Worm (Caenorhabditis elegans): Measurements from ENCODE around the gene degl-2.

Gene degl-2

DNA sequence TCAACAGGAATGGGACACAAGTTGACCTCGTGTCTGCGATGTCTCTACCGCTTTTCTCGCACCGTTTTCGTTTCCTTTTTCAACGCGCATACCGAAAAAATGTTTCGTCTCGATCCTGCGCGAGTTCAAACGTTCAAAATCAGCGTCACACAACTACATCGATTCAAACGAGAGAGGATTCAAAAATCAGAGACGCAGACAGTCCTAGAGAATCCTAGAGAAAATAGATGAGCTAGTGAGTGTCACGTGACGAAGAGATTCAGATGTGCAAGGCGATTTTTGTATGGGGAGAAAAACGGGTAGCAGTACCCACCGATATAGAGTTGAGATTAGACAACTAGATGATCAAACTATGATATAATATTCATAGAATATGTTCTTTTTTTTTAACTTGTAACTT lies 26.7 kb downstream of the degl-2 start (continued):
- TF ChIP-seq sma-3 (GFP tag; optimal IDR thresholded peaks at IDR 0.05), result peak; percentile 70
- TF ChIP-seq dmd-4 (tag; optimal IDR thresholded peaks at IDR 0.05), result no peak
- TF ChIP-seq ztf-4 (tag; optimal IDR thresholded peaks at IDR 0.05), result no peak
- no peak for TF ChIP-seq nhr-12 (tag; optimal IDR thresholded peaks at IDR 0.05)
- no peak for TF ChIP-seq ztf-11 (tag; optimal IDR thresholded peaks at IDR 0.05)
- TF ChIP-seq C34F6.9 (tag; optimal IDR thresholded peaks at IDR 0.05), result no peak
- peak; percentile 26 for TF ChIP-seq lin-13 (GFP tag; optimal IDR thresholded peaks at IDR 0.05)
- TF ChIP-seq ztf-1 (GFP tag; conservative IDR thresholded peaks at IDR 0.05), result no peak
- peak; percentile 68 for TF ChIP-seq gmeb-1 (tag; optimal IDR thresholded peaks at IDR 0.05)
- TF ChIP-seq blmp-1 (tag; optimal IDR thresholded peaks at IDR 0.05; ENCODE audit: insufficient read depth), result peak; percentile 61
- no peak for TF ChIP-seq nhr-11 (tag; optimal IDR thresholded peaks at IDR 0.05)
- peak; percentile 30 for TF ChIP-seq crh-2 (tag; optimal IDR thresholded peaks at IDR 0.05)
- no peak for TF ChIP-seq Y55F3AM.14 (GFP tag; optimal IDR thresholded peaks at IDR 0.05)
- TF ChIP-seq R02D3.7 (tag; optimal IDR thresholded peaks at IDR 0.05), result no peak
- TF ChIP-seq mab-5 (tag; optimal IDR thresholded peaks at IDR 0.05), result no peak
- no peak for TF ChIP-seq peb-1 (tag; optimal IDR thresholded peaks at IDR 0.05)
- no peak for TF ChIP-seq nhr-77 (tag; optimal IDR thresholded peaks at IDR 0.05)
- no peak for TF ChIP-seq nhr-10 (tag; optimal IDR thresholded peaks at IDR 0.05)
- no peak for TF ChIP-seq elt-3 (tag; optimal IDR thresholded peaks at IDR 0.05)

DNA sequence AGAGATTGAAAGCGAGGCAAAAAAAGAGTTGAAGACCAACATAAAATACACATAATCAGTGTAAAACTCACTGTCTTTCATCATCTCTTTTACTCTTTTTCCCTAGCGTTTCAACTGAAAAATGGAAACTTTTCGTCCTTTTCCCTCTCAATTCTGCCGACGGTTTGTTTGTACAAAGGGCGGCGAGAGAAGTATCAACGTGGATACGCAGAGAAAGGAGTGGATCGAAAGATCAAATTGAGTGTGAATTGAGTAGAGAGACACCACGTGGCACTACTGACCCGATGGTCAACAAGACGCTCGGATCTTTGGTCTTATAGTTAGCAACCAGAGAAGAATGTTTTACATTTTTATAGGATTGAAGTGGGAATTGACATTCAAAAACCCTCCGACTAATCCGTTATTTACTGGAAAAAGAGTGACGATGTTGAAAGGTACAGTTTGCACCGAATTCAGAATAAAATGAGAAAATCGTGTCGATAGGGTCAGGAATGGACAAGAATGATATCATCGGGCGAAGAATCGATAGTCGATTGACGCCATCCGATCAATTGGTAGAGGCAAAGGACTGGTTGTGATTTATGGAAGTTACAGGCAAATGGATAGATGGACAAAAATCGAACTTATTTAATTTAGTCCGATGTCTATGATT lies 27.8 kb downstream of the degl-2 start:
- TF ChIP-seq nhr-23 (tag; optimal IDR thresholded peaks at IDR 0.05) (no peak), egl-27 (tag; optimal IDR thresholded peaks at IDR 0.05) (peak; percentile 37), snpc-4 (tag; optimal IDR thresholded peaks at IDR 0.05) (no peak), lsy-2 (tag; optimal IDR thresholded peaks at IDR 0.05) (peak in 1 of 2 experiments; percentile 53), unc-62 (GFP tag; optimal IDR thresholded peaks at IDR 0.05) (no peak), aly-2 (tag; optimal IDR thresholded peaks at IDR 0.05) (no peak), nhr-6 (tag; optimal IDR thresholded peaks at IDR 0.05) (peak; percentile 49), ztf-4 (tag; optimal IDR thresholded peaks at IDR 0.05) (peak; percentile 45), ztf-1 (GFP tag; conservative IDR thresholded peaks at IDR 0.05) (no peak), nhr-25 (tag; optimal IDR thresholded peaks at IDR 0.05) (peak; percentile 79), blmp-1 (tag; optimal IDR thresholded peaks at IDR 0.05; ENCODE audit: insufficient read depth) (peak; percentile 49), lin-13 (GFP tag; optimal IDR thresholded peaks at IDR 0.05) (peak; percentile 24), peb-1 (tag; optimal IDR thresholded peaks at IDR 0.05) (no peak), fos-1 (tag; optimal IDR thresholded peaks at IDR 0.05) (peak; percentile 58), unc-39 (tag; optimal IDR thresholded peaks at IDR 0.05) (no peak), lin-11 (tag; optimal IDR thresholded peaks at IDR 0.05) (no peak), sma-9 (GFP tag; optimal IDR thresholded peaks at IDR 0.05) (peak; percentile 97), sma-9 (tag; optimal IDR thresholded peaks at IDR 0.05) (no peak), sem-4 (tag; optimal IDR thresholded peaks at IDR 0.05) (peak; percentile 24), C34F6.9 (tag; optimal IDR thresholded peaks at IDR 0.05) (peak; percentile 4), crh-2 (tag; optimal IDR thresholded peaks at IDR 0.05) (peak; percentile 94), sma-3 (GFP tag; optimal IDR thresholded peaks at IDR 0.05) (peak; percentile 52), ztf-11 (tag; optimal IDR thresholded peaks at IDR 0.05) (no peak), F13H6.1 (tag; optimal IDR thresholded peaks at IDR 0.05) (peak; percentile 92), nhr-10 (tag; optimal IDR thresholded peaks at IDR 0.05) (no peak), gmeb-1 (tag; optimal IDR thresholded peaks at IDR 0.05) (peak; percentile 45), Y55F3AM.14 (GFP tag; optimal IDR thresholded peaks at IDR 0.05) (no peak), mdl-1 (tag; optimal IDR thresholded peaks at IDR 0.05) (peak; percentile 50 to 75), nhr-129 (tag; optimal IDR thresholded peaks at IDR 0.05) (peak; percentile 89), lin-39 (tag; optimal IDR thresholded peaks at IDR 0.05) (no peak)

DNA sequence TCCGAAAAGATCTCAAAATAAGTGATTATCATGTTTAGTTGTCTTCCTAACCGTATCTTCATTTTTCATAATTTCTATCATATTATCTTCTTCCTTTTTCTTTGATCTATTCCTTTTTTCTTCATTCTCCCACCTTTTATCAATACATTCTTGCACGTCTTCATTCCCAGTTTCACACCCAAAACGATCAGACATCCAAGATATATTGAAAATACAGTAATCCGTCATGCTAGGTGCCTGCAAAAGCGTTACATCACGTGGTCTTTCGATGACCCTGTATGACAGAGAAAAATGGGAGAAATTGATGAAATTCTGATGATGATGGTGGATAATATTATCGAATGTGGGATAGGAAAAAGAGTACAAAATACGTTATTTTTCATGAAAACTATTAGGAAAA lies 29.1 kb downstream of the degl-2 start:
- peak in 1 of 2 experiments; percentile 81 for TF ChIP-seq lsy-2 (tag; optimal IDR thresholded peaks at IDR 0.05)
- peak; percentile 13 for TF ChIP-seq crh-2 (tag; optimal IDR thresholded peaks at IDR 0.05)
- no peak for TF ChIP-seq mbf-1 (tag; optimal IDR thresholded peaks at IDR 0.05)
- peak; percentile 44 for TF ChIP-seq gmeb-1 (tag; optimal IDR thresholded peaks at IDR 0.05)
- TF ChIP-seq nhr-21 (tag; optimal IDR thresholded peaks at IDR 0.05), result peak; percentile 92
- peak; percentile 39 for TF ChIP-seq fos-1 (tag; optimal IDR thresholded peaks at IDR 0.05)
- TF ChIP-seq lin-39 (tag; optimal IDR thresholded peaks at IDR 0.05), result no peak
- peak; percentile 92 for TF ChIP-seq sma-9 (GFP tag; optimal IDR thresholded peaks at IDR 0.05)
- TF ChIP-seq sma-9 (tag; optimal IDR thresholded peaks at IDR 0.05), result no peak
- TF ChIP-seq nhr-10 (tag; optimal IDR thresholded peaks at IDR 0.05), result no peak
- TF ChIP-seq nhr-77 (tag; optimal IDR thresholded peaks at IDR 0.05), result no peak
- TF ChIP-seq dmd-4 (tag; optimal IDR thresholded peaks at IDR 0.05), result no peak
- TF ChIP-seq snpc-4 (tag; optimal IDR thresholded peaks at IDR 0.05), result no peak
- TF ChIP-seq Y55F3AM.14 (GFP tag; optimal IDR thresholded peaks at IDR 0.05), result peak; percentile 8
- peak in 1 of 2 experiments; percentile 41 for TF ChIP-seq mdl-1 (tag; optimal IDR thresholded peaks at IDR 0.05)
- peak; percentile 45 for TF ChIP-seq nhr-129 (tag; optimal IDR thresholded peaks at IDR 0.05)
- peak; percentile 34 for TF ChIP-seq blmp-1 (tag; optimal IDR thresholded peaks at IDR 0.05; ENCODE audit: insufficient read depth)
- peak; percentile 84 for TF ChIP-seq sma-3 (GFP tag; optimal IDR thresholded peaks at IDR 0.05)
- peak; percentile 73 for TF ChIP-seq nhr-25 (tag; optimal IDR thresholded peaks at IDR 0.05)

Data from whole organism, L2 larva.